Fruit fly (Drosophila melanogaster): Measurements from ENCODE around the gene CG15387.
A peak's percentile ranks its signal among the peaks of the same experiment; 100 is the strongest.

Gene CG15387

dm6 chr2L:2201107-2201561, 25.0 kb downstream of the CG15387 start (continued):
- TF ChIP-seq CG2712 (tag; optimal IDR thresholded peaks at IDR 0.05), result peak; percentile 94
- TF ChIP-seq CG11560 (tag; IDR thresholded peaks at IDR 0.05), result no peak
- peak; percentile 53 for TF ChIP-seq CrebB (tag; optimal IDR thresholded peaks at IDR 0.05)
- TF ChIP-seq yki (optimal IDR thresholded peaks at IDR 0.05), result no peak
- peak; percentile 32; the same call in 1 of the 2 replicates for TF ChIP-seq CG1024 (GFP tag; IDR thresholded peaks at IDR 0.05)
- no peak for TF ChIP-seq Dll (GFP tag; IDR thresholded peaks at IDR 0.05; ENCODE audit: partially characterized antibody)
- TF ChIP-seq bigmax (GFP tag; optimal IDR thresholded peaks at IDR 0.05), result peak; percentile 9
- peak; percentile 77 for TF ChIP-seq CG5245 (GFP tag; optimal IDR thresholded peaks at IDR 0.05)
- TF ChIP-seq otp (GFP tag; IDR thresholded peaks at IDR 0.05), result peak; percentile 83
- 0 out of 2 replicates have a peak, but pooled peaks have one; percentile 24 for TF ChIP-seq Rfx (GFP tag; IDR thresholded peaks at IDR 0.05)
- TF ChIP-seq slp2 (GFP tag; optimal IDR thresholded peaks at IDR 0.05), result peak; percentile 81
- no peak for TF ChIP-seq CG17612 (GFP tag; IDR thresholded peaks at IDR 0.05)
- TF ChIP-seq zen (tag; optimal IDR thresholded peaks at IDR 0.05), result peak; percentile 76
- no peak for TF ChIP-seq da (GFP tag; optimal IDR thresholded peaks at IDR 0.05)
- peak; percentile 15 for TF ChIP-seq YL-1 (GFP tag; optimal IDR thresholded peaks at IDR 0.05)
- peak; percentile 33 for TF ChIP-seq HLH54F (GFP tag; optimal IDR thresholded peaks at IDR 0.05)
- no peak for TF ChIP-seq insv (GFP tag; optimal IDR thresholded peaks at IDR 0.05)
- peak; percentile 38 for TF ChIP-seq CTCF (GFP tag; optimal IDR thresholded peaks at IDR 0.05)
- TF ChIP-seq HHEX (GFP tag; optimal IDR thresholded peaks at IDR 0.05), result peak; percentile 64
- TF ChIP-seq CG1233 (GFP tag; optimal IDR thresholded peaks at IDR 0.05), result peak; percentile 81
- TF ChIP-seq CG12744 (GFP tag; optimal IDR thresholded peaks at IDR 0.05), result no peak
- TF ChIP-seq CG4424 (GFP tag; optimal IDR thresholded peaks at IDR 0.05), result peak; percentile 90
- no peak for TF ChIP-seq Rx (GFP tag; IDR thresholded peaks at IDR 0.05)
- TF ChIP-seq pfk (GFP tag; optimal IDR thresholded peaks at IDR 0.05), result no peak
- TF ChIP-seq Hmr (GFP tag; optimal IDR thresholded peaks at IDR 0.05), result peak; percentile 45
- TF ChIP-seq lilli (GFP tag; optimal IDR thresholded peaks at IDR 0.05), result peak; percentile 54
- TF ChIP-seq CG10209 (GFP tag; optimal IDR thresholded peaks at IDR 0.05), result peak; percentile 84
- TF ChIP-seq CG16815 (GFP tag; optimal IDR thresholded peaks at IDR 0.05), result peak; percentile 80
- TF ChIP-seq CG9215 (GFP tag; IDR thresholded peaks at IDR 0.05), result peak; percentile 28; the same call in 1 of the 2 replicates
- TF ChIP-seq CG3995 (GFP tag; optimal IDR thresholded peaks at IDR 0.05), result no peak
- no peak for TF ChIP-seq Tbp (GFP tag; optimal IDR thresholded peaks at IDR 0.05)
- TF ChIP-seq B-H2 (GFP tag; optimal IDR thresholded peaks at IDR 0.05), result no peak
- TF ChIP-seq CG8765 (GFP tag; IDR thresholded peaks at IDR 0.05), result peak; percentile 25; the same call in 1 of the 2 replicates
- TF ChIP-seq BEAF-32 (GFP tag; optimal IDR thresholded peaks at IDR 0.05), result no peak
- peak; percentile 75 for TF ChIP-seq Camta (GFP tag; optimal IDR thresholded peaks at IDR 0.05)
- TF ChIP-seq Dfd (GFP tag; optimal IDR thresholded peaks at IDR 0.05), result no peak
- no peak for TF ChIP-seq CG6175 (GFP tag; IDR thresholded peaks at IDR 0.05)
- TF ChIP-seq lov (optimal IDR thresholded peaks at IDR 0.05), result no peak
- TF ChIP-seq lov (GFP tag; IDR thresholded peaks at IDR 0.05), result peak; percentile 72; the same call in 1 of the 3 replicates
- TF ChIP-seq Deaf1 (tag; optimal IDR thresholded peaks at IDR 0.05), result no peak
- no peak for TF ChIP-seq Elba2 (GFP tag; optimal IDR thresholded peaks at IDR 0.05)
- peak; percentile 27 for TF ChIP-seq lbe (GFP tag; optimal IDR thresholded peaks at IDR 0.05)
- TF ChIP-seq nom (GFP tag; optimal IDR thresholded peaks at IDR 0.05), result no peak
- TF ChIP-seq gcm (GFP tag; optimal IDR thresholded peaks at IDR 0.05), result peak; percentile 86
- 0 out of 2 replicates have a peak, but pooled peaks have one; percentile 7 for TF ChIP-seq CG10321 (GFP tag; IDR thresholded peaks at IDR 0.05)
- TF ChIP-seq CG30403 (GFP tag; optimal IDR thresholded peaks at IDR 0.05), result peak; percentile 87
- TF ChIP-seq gsb (GFP tag; IDR thresholded peaks at IDR 0.05), result no peak
- TF ChIP-seq bcd (GFP tag; optimal IDR thresholded peaks at IDR 0.05), result peak; percentile 81
- peak; percentile 74 for TF ChIP-seq ap (GFP tag; IDR thresholded peaks at IDR 0.05)
- no peak for TF ChIP-seq Doc2 (GFP tag; IDR thresholded peaks at IDR 0.05)
- no peak for TF ChIP-seq HmgZ (tag; optimal IDR thresholded peaks at IDR 0.05)
- no peak for TF ChIP-seq Oaz (GFP tag; IDR thresholded peaks at IDR 0.05)
- TF ChIP-seq Mad (GFP tag; optimal IDR thresholded peaks at IDR 0.05), result peak; percentile 42

All from whole organism, embryonic.